Worm (Caenorhabditis elegans) whole organism, mixed stage, embryonic: Measurements from ENCODE around the gene C16C8.18.

Experiments used
- blmp-1 ChIP-seq: fragments of 150-350 bp; optimal IDR thresholded peaks from 2 replicates; lab custom pipeline; 2014; ENCODE audit warnings: missing biosample characterization, missing genetic modification characterization
- ceh-39 ChIP-seq: fragments of 150-350 bp; optimal IDR thresholded peaks from 2 replicates; lab custom pipeline; 2014; ENCODE audit warnings: missing biosample characterization, missing genetic modification characterization
- hlh-1 ChIP-seq: fragments of 150-350 bp; optimal IDR thresholded peaks from 2 replicates; lab custom pipeline; 2014; ENCODE audit warnings: missing biosample characterization, missing genetic modification reagents, missing genetic modification characterization
- lsy-2 ChIP-seq: fragments of 150-350 bp; optimal IDR thresholded peaks from 2 replicates; lab custom pipeline; 2014; ENCODE audit warnings: missing biosample characterization, missing genetic modification characterization
- nhr-28 ChIP-seq: fragments of 150-350 bp; optimal IDR thresholded peaks from 2 replicates; lab custom pipeline; 2014; ENCODE audit warnings: missing biosample characterization, missing genetic modification characterization
- nhr-76 ChIP-seq: sonication (generic microtip); optimal IDR thresholded peaks from 2 replicates; lab custom pipeline; 2017; ENCODE audit warnings: missing biosample characterization, missing genetic modification characterization
- pha-4 ChIP-seq: fragments of 150-350 bp; optimal IDR thresholded peaks from 2 replicates; lab custom pipeline; 2018; ENCODE audit warnings: missing biosample characterization, missing genetic modification reagents, missing genetic modification characterization
- snpc-4 ChIP-seq: fragments of 150-350 bp; optimal IDR thresholded peaks from 2 replicates; lab custom pipeline; 2014; ENCODE audit warnings: missing biosample characterization, missing genetic modification characterization
- unc-120 ChIP-seq: sonication (generic microtip); optimal IDR thresholded peaks from 2 replicates; lab custom pipeline; 2017; ENCODE audit warnings: missing genetic modification characterization, missing compliant biosample characterization; ENCODE audit not compliant: poor library complexity, severe bottlenecking

DNA sequence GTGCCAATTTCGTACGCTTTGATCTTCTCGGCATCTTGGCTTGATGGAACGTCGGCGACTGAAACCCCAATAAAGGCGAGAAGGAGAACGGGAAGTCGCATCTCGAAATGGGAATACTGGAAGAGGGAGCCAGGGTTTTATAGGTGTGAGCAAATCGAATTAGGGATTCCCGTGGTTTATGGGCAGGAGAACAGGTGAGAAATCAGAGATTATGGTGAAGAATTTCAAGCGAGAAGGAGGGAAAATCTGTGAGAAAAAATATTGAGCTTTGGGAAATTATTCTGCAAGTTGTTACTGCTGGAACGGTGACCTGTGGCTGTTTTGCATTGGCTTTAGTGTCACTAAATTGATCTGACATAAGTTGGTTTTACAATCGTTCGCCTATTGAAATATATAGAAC is 42.1 kb downstream of the C16C8.18 start, which contains the start of gene Y49F6B.13:
- TF ChIP-seq unc-120: no peak
- TF ChIP-seq snpc-4 (tag; lab: Kevin White, UChicago): no peak
- TF ChIP-seq nhr-76 (tag; lab: Kevin White, UChicago): no peak
- no peak for TF ChIP-seq nhr-28 (tag; lab: Kevin White, UChicago)
- TF ChIP-seq blmp-1: no peak
- no peak for TF ChIP-seq hlh-1 (tag; lab: Kevin White, UChicago)
- no peak for TF ChIP-seq ceh-39
- no peak for TF ChIP-seq pha-4 (tag; lab: Kevin White, UChicago)
- no peak for TF ChIP-seq lsy-2 (tag; lab: Kevin White, UChicago)
